Fruit fly (Drosophila melanogaster) whole organism, prepupa: ENCODE measurements around the gene Dr.

ENCODE experiments used
- CG10631 ChIP-seq: fragments of 200-800 bp; sonication (Bioruptor generic); optimal IDR thresholded peaks from 2 replicates; lab custom pipeline; 2016; ENCODE audit warnings: missing biosample characterization, missing genetic modification characterization
- CG10669 ChIP-seq: fragments of 200-800 bp; sonication (Bioruptor generic); optimal IDR thresholded peaks from 3 replicates; lab custom pipeline; 2018; ENCODE audit warnings: missing biosample characterization, mild to moderate bottlenecking, missing genetic modification characterization, moderate library complexity
- CG11902 ChIP-seq: fragments of 200-800 bp; sonication (Bioruptor generic); optimal IDR thresholded peaks from 3 replicates; lab custom pipeline; 2016; ENCODE audit warnings: missing biosample characterization, missing genetic modification characterization
- CG15336 ChIP-seq: fragments of 200-800 bp; sonication (Bioruptor generic); IDR thresholded peaks from 2 replicates; pipeline ENCODE4 v1.3.6; 2022; ENCODE audit warnings: missing biosample characterization, missing genetic modification characterization
- CG1621 ChIP-seq: fragments of 200-800 bp; sonication (Bioruptor generic); optimal IDR thresholded peaks from 3 replicates; lab custom pipeline; 2018; ENCODE audit warnings: missing biosample characterization, mild to moderate bottlenecking, missing genetic modification characterization
- CG3032 ChIP-seq: fragments of 200-800 bp; optimal IDR thresholded peaks from 2 replicates; lab custom pipeline; 2019; ENCODE audit warnings: missing biosample characterization, mild to moderate bottlenecking, missing genetic modification characterization, moderate library complexity
- CG31627 ChIP-seq: fragments of 200-800 bp; sonication (Bioruptor generic); optimal IDR thresholded peaks from 3 replicates; lab custom pipeline; 2016; ENCODE audit warnings: missing biosample characterization, missing genetic modification characterization
- CG3919 ChIP-seq: fragments of 200-800 bp; sonication (Bioruptor generic); optimal IDR thresholded peaks from 3 replicates; lab custom pipeline; 2016; ENCODE audit warnings: missing biosample characterization, missing genetic modification characterization
- CG4318 ChIP-seq: fragments of 200-800 bp; sonication (Bioruptor generic); optimal IDR thresholded peaks from 3 replicates; lab custom pipeline; 2017; ENCODE audit warnings: missing biosample characterization, mild to moderate bottlenecking, missing genetic modification characterization
- CG6163 ChIP-seq: fragments of 200-800 bp; sonication (Bioruptor generic); IDR thresholded peaks from 3 replicates; pipeline ENCODE4 v1.3.6; 2022; ENCODE audit warnings: missing biosample characterization, missing genetic modification characterization
- CG6276 ChIP-seq: fragments of 200-800 bp; sonication (Bioruptor generic); optimal IDR thresholded peaks from 2 replicates; lab custom pipeline; 2017; ENCODE audit warnings: missing biosample characterization, mild to moderate bottlenecking, missing genetic modification characterization
- CG6792 ChIP-seq: fragments of 200-800 bp; sonication (Bioruptor generic); optimal IDR thresholded peaks from 3 replicates; lab custom pipeline; 2016; ENCODE audit warnings: missing biosample characterization, missing genetic modification characterization
- CG6854 ChIP-seq: fragments of 200-800 bp; sonication (Bioruptor generic); optimal IDR thresholded peaks from 2 replicates; lab custom pipeline; 2017; ENCODE audit warnings: missing biosample characterization, mild to moderate bottlenecking, missing genetic modification characterization
- CG7368 ChIP-seq: fragments of 200-800 bp; sonication (Bioruptor generic); optimal IDR thresholded peaks from 3 replicates; lab custom pipeline; 2016; ENCODE audit warnings: missing biosample characterization, missing genetic modification characterization
- CG8319 ChIP-seq: fragments of 200-800 bp; sonication (Bioruptor generic); optimal IDR thresholded peaks from 3 replicates; lab custom pipeline; 2016; ENCODE audit warnings: missing biosample characterization, missing genetic modification characterization
- CG8632 ChIP-seq: fragments of 200-800 bp; sonication (Bioruptor generic); optimal IDR thresholded peaks from 3 replicates; lab custom pipeline; 2016; ENCODE audit warnings: missing biosample characterization, missing genetic modification characterization
- CG9139 ChIP-seq: fragments of 200-800 bp; sonication (Bioruptor generic); optimal IDR thresholded peaks from 3 replicates; lab custom pipeline; 2017; ENCODE audit warnings: missing biosample characterization, mild to moderate bottlenecking, missing genetic modification characterization
- Eip75B ChIP-seq: fragments of 200-800 bp; sonication (Bioruptor generic); optimal IDR thresholded peaks from 3 replicates; lab custom pipeline; 2016; ENCODE audit warnings: missing biosample characterization, missing genetic modification characterization
- Eip93F ChIP-seq: fragments of 200-800 bp; sonication (Bioruptor generic); optimal IDR thresholded peaks from 2 replicates; lab custom pipeline; 2016; ENCODE audit warnings: missing biosample characterization, mild to moderate bottlenecking, missing genetic modification characterization
- Ets21C ChIP-seq: fragments of 200-800 bp; sonication (Bioruptor generic); optimal IDR thresholded peaks from 3 replicates; lab custom pipeline; 2016; ENCODE audit warnings: missing biosample characterization, missing genetic modification characterization
- Gug ChIP-seq: fragments of 200-800 bp; sonication (Bioruptor generic); IDR thresholded peaks from 2 replicates; pipeline ENCODE4 v1.3.6; 2022; ENCODE audit warnings: missing biosample characterization, missing genetic modification characterization
- Hr4 ChIP-seq: fragments of 200-800 bp; sonication (Bioruptor generic); optimal IDR thresholded peaks from 3 replicates; lab custom pipeline; 2016; ENCODE audit warnings: missing biosample characterization, missing genetic modification characterization
- Lpt ChIP-seq: fragments of 200-800 bp; sonication (Bioruptor generic); optimal IDR thresholded peaks from 3 replicates; lab custom pipeline; 2016; ENCODE audit warnings: missing biosample characterization, missing genetic modification characterization
- Sox102F ChIP-seq: fragments of 200-800 bp; sonication (Bioruptor generic); optimal IDR thresholded peaks from 2 replicates; lab custom pipeline; 2016; ENCODE audit warnings: missing biosample characterization, mild to moderate bottlenecking, missing genetic modification characterization
- Sox14 ChIP-seq: fragments of 200-800 bp; sonication (Bioruptor generic); optimal IDR thresholded peaks from 3 replicates; lab custom pipeline; 2016; ENCODE audit warnings: missing biosample characterization, missing genetic modification characterization
- Sox15 ChIP-seq: fragments of 200-800 bp; sonication (Bioruptor generic); optimal IDR thresholded peaks from 3 replicates; lab custom pipeline; 2016; ENCODE audit warnings: missing biosample characterization, missing genetic modification characterization
- achi ChIP-seq: fragments of 200-800 bp; sonication (Bioruptor generic); optimal IDR thresholded peaks from 3 replicates; lab custom pipeline; 2016; ENCODE audit warnings: missing biosample characterization, missing genetic modification characterization
- acj6 ChIP-seq: fragments of 200-800 bp; sonication (Bioruptor generic); optimal IDR thresholded peaks from 3 replicates; lab custom pipeline; 2016; ENCODE audit warnings: missing biosample characterization, missing genetic modification characterization
- eg ChIP-seq: fragments of 200-800 bp; sonication (Bioruptor generic); IDR thresholded peaks from 3 replicates; pipeline ENCODE4 v1.3.6; 2022; ENCODE audit warnings: missing biosample characterization, missing genetic modification characterization
- fd85E ChIP-seq: fragments of 200-800 bp; sonication (Bioruptor generic); optimal IDR thresholded peaks from 3 replicates; lab custom pipeline; 2016; ENCODE audit warnings: missing biosample characterization, missing genetic modification characterization
- fkh ChIP-seq: fragments of 200-800 bp; sonication (Bioruptor generic); optimal IDR thresholded peaks from 3 replicates; lab custom pipeline; 2017; ENCODE audit warnings: missing biosample characterization, mild to moderate bottlenecking, missing genetic modification characterization, moderate library complexity
- lz ChIP-seq: fragments of 200-800 bp; sonication (Bioruptor generic); optimal IDR thresholded peaks from 3 replicates; lab custom pipeline; 2016; ENCODE audit warnings: missing biosample characterization, missing genetic modification characterization
- net ChIP-seq: fragments of 200-800 bp; sonication (Bioruptor generic); optimal IDR thresholded peaks from 3 replicates; lab custom pipeline; 2016; ENCODE audit warnings: missing biosample characterization, missing genetic modification characterization
- spab ChIP-seq: fragments of 200-800 bp; sonication (Bioruptor generic); optimal IDR thresholded peaks from 2 replicates; lab custom pipeline; 2017; ENCODE audit warnings: missing biosample characterization, mild to moderate bottlenecking, missing genetic modification characterization, missing genetic modification reagents
- ss ChIP-seq, 2 experiments: fragments of 200-800 bp; sonication (Bioruptor generic); optimal IDR thresholded peaks; 2 replicates in 1 of 2; 3 replicates in 1 of 2; lab custom pipeline; 2017 to 2018; ENCODE audit warnings: mild to moderate bottlenecking in 2 of 2, missing biosample characterization in 2 of 2, missing genetic modification characterization in 2 of 2, moderate library complexity in 1 of 2
- svp ChIP-seq: fragments of 200-800 bp; sonication (Bioruptor generic); peaks from one replicate; lab custom pipeline; 2016; ENCODE audit warnings: missing biosample characterization, missing genetic modification characterization
- topi ChIP-seq: fragments of 200-800 bp; sonication (Bioruptor generic); optimal IDR thresholded peaks from 3 replicates; lab custom pipeline; 2016; ENCODE audit warnings: missing biosample characterization, missing genetic modification characterization
- vri ChIP-seq: fragments of 200-800 bp; sonication (Bioruptor generic); optimal IDR thresholded peaks from 3 replicates; lab custom pipeline; 2016; ENCODE audit warnings: missing biosample characterization, mild to moderate bottlenecking, missing genetic modification characterization

Gene Dr

DNA sequence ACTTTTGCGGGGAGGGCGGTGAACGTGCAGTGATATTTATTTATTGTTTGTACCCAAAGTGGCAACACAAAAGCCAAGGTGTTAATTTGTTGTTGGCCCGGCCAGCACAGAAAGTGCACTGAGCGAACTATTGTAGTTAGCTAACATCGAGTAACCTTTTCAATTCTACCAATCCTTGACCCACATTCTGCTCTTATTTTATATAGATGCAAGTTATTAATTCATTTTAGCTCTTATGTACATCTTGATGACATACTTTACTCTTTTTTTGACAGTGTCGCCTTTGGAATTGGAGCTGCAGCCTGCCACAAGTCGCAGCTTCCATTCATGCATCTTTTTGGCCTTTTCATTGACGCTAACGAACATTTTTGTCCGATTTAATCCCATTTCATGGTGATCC, 17.8 kb upstream of the Dr start (continued):
- peak; percentile 38 for TF ChIP-seq spab (GFP tag; lab: Kevin White, UChicago)
- TF ChIP-seq CG8632: peak; percentile 12
- no peak for TF ChIP-seq Lpt
- peak; percentile 17 for TF ChIP-seq Hr4
- peak; percentile 64 for TF ChIP-seq Sox14
- TF ChIP-seq CG11902 (GFP tag; lab: Kevin White, UChicago): peak; percentile 44
- TF ChIP-seq CG6276 (GFP tag; lab: Kevin White, UChicago): peak; percentile 0
- TF ChIP-seq Ets21C (GFP tag; lab: Kevin White, UChicago): peak; percentile 50
- TF ChIP-seq CG15336: peak; percentile 40; the same call in 1 of the 2 replicates
- TF ChIP-seq Eip75B (GFP tag; lab: Kevin White, UChicago): peak; percentile 55
- no peak for TF ChIP-seq fd85E (GFP tag; lab: Kevin White, UChicago)
- TF ChIP-seq CG3032 (tag; lab: Kevin White, UChicago): no peak
- peak; percentile 72 for TF ChIP-seq CG3919 (GFP tag; lab: Kevin White, UChicago)
- peak; percentile 51 for TF ChIP-seq acj6 (GFP tag; lab: Kevin White, UChicago)
- no peak for TF ChIP-seq Gug (GFP tag; lab: Robert Waterston, UW)
- TF ChIP-seq fkh (GFP tag; lab: Kevin White, UChicago): no peak
- peak; percentile 52 for TF ChIP-seq achi
- peak; percentile 19 for TF ChIP-seq net (GFP tag; lab: Kevin White, UChicago)
- peak; percentile 63 for TF ChIP-seq CG31627 (GFP tag; lab: Kevin White, UChicago)
- TF ChIP-seq CG10669: peak; percentile 34
- peak; percentile 52 for TF ChIP-seq vri
- peak; percentile 79; the same call in 2 of the 3 replicates for TF ChIP-seq CG6163 (GFP tag; lab: Robert Waterston, UW)
- peak; percentile 61 for TF ChIP-seq lz (GFP tag; lab: Kevin White, UChicago)
- no peak for TF ChIP-seq Sox15 (GFP tag; lab: Kevin White, UChicago)
- no peak for TF ChIP-seq Eip93F
- TF ChIP-seq CG9139: no peak
- TF ChIP-seq CG7368 (GFP tag; lab: Kevin White, UChicago): peak; percentile 52
- no peak for TF ChIP-seq CG1621 (tag; lab: Kevin White, UChicago)
- peak; percentile 32 for TF ChIP-seq CG8319 (GFP tag; lab: Kevin White, UChicago)
- peak; percentile 53 for TF ChIP-seq CG6792 (GFP tag; lab: Kevin White, UChicago)
- peak; percentile 68 for TF ChIP-seq Sox102F (GFP tag; lab: Kevin White, UChicago)
- TF ChIP-seq, all 60 proteins: peak for 42

DNA sequence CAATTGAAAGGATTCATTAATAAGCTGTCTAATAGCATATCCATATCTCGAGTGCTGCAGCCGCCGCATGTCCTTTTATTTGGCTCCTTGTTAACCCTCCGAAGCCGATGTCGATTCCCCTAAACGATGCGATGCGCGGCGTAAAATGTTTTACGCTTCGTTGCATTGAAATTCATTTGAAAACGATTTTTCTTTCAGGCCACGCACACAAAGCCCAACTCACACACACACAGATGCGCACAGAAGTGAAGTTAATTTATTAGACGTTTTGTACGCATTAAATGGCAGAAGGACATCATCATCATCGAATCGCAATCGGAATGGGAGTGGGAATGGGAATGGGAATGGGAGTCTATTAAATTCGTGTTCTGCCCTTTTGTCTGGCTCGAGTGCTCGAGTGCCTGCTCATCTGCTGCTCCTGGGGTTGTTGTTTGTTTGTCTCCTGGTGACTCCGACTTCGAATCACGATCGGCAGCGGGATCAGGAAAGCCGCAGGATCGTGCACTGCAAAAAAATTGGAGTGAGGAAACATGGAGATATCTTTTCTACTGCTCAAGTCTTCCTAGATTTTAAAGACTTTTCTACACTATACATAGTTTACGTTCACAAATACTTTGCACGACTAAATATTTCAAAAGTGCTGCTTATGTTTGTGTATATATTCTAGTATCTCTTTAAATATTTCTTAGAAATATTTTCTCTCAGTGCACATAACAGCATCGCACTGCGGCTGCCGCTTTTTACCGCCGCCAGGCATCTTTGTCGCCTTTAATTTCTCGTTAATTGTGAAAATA, 15.0 kb upstream of the Dr start:
- TF ChIP-seq CG6854 (GFP tag; lab: Kevin White, UChicago) (no peak), net (GFP tag; lab: Kevin White, UChicago) (no peak), ss (GFP tag; optimal IDR thresholded peaks at IDR 0.05; lab: Kevin White, UChicago) (no peak), svp (peak; percentile 53), Gug (GFP tag; lab: Robert Waterston, UW) (no peak)

DNA sequence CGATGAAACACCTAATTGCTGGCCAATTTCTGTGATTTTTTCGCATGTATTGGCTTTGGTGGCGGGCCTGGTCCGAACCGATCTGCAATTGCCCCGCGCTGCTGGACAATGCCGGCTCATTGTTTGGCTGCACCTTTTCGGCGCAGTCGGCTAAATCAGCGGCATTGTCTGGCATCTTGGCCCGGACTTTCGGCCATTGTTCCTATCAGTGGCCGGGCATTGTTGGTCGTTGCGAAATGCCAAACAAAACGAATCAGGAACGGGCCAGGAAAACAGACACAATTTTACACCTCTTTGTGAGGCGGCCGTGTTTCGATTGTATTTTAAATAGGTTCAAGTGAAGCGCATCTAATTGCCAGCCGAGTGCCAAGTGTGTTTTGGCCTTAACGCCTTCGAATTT, 11.0 kb upstream of the Dr start:
- no peak for TF ChIP-seq fd85E (GFP tag; lab: Kevin White, UChicago)
- no peak for TF ChIP-seq eg (GFP tag; lab: Robert Waterston, UW)
- no peak for TF ChIP-seq CG3919 (GFP tag; lab: Kevin White, UChicago)
- no peak for TF ChIP-seq CG4318 (GFP tag; lab: Kevin White, UChicago)
- no peak for TF ChIP-seq CG8632
- TF ChIP-seq topi: no peak
- no peak for TF ChIP-seq CG10631 (GFP tag; lab: Kevin White, UChicago)
- TF ChIP-seq, all 60 proteins: peak for 0
